Worm (Caenorhabditis elegans) whole organism, L4 larva: ENCODE measurements around the gene nhr-142.
A peak's percentile ranks its signal among the peaks of the same experiment; 100 is the strongest.

ENCODE experiments used
- F49E8.2 ChIP-seq: sonication (generic microtip); optimal IDR thresholded peaks from 2 replicates; lab custom pipeline; 2016; ENCODE audit warnings: missing compliant biosample characterization, mild to moderate bottlenecking, missing genetic modification characterization, borderline replicate concordance
- R02D3.7 ChIP-seq: fragments of 150-350 bp; sonication (generic microtip); optimal IDR thresholded peaks from 3 replicates; lab custom pipeline; 2014; ENCODE audit warnings: missing biosample characterization, missing genetic modification characterization
- Y5F2A.4 ChIP-seq: fragments of 200-800 bp; sonication (Bioruptor generic); optimal IDR thresholded peaks from 2 replicates; lab custom pipeline; 2018; ENCODE audit warnings: mild to moderate bottlenecking, missing genetic modification characterization, missing compliant biosample characterization
- Y75B8A.6 ChIP-seq: fragments of 200-800 bp; sonication (Bioruptor generic); IDR thresholded peaks from 2 replicates; pipeline ENCODE4 v1.3.6; 2022; ENCODE audit warnings: missing genetic modification reagents, missing genetic modification characterization, missing compliant biosample characterization
- ama-1 ChIP-seq: fragments of 150-350 bp; optimal IDR thresholded peaks from 2 replicates; lab custom pipeline; 2014; ENCODE audit warnings: inconsistent platforms, mixed read lengths
- arid-1 ChIP-seq: fragments of 200-800 bp; sonication (Bioruptor generic); conservative IDR thresholded peaks from 2 replicates; pipeline ENCODE4 v1.3.6; 2022; ENCODE audit warnings: missing genetic modification reagents, missing genetic modification characterization, missing compliant biosample characterization
- ceh-20 ChIP-seq: fragments of 200-800 bp; sonication (Bioruptor generic); IDR thresholded peaks from 2 replicates; pipeline ENCODE4 v1.3.6; 2022; ENCODE audit warnings: missing genetic modification reagents, missing genetic modification characterization, missing compliant biosample characterization
- ceh-28 ChIP-seq: fragments of 150-350 bp; optimal IDR thresholded peaks from 2 replicates; lab custom pipeline; 2014; ENCODE audit warnings: missing biosample characterization, missing genetic modification reagents, missing genetic modification characterization
- ceh-82 ChIP-seq: sonication (generic microtip); optimal IDR thresholded peaks from 2 replicates; lab custom pipeline; 2017; ENCODE audit warnings: missing biosample characterization, missing genetic modification characterization
- daf-12 ChIP-seq: fragments of 150-350 bp; optimal IDR thresholded peaks from 2 replicates; lab custom pipeline; 2014; ENCODE audit warnings: missing biosample characterization, missing genetic modification reagents, missing genetic modification characterization
- daf-16 ChIP-seq, 3 experiments: sonication (generic microtip); optimal IDR thresholded peaks; 2 replicates each; lab custom pipeline; 2016 to 2017; ENCODE audit warnings: missing genetic modification characterization in 3 of 3, missing genetic modification reagents in 3 of 3, mild to moderate bottlenecking in 2 of 3, missing compliant biosample characterization in 2 of 3, missing biosample characterization in 1 of 3, moderate library complexity in 1 of 3
- dmd-6 ChIP-seq: fragments of 200-800 bp; sonication (Bioruptor generic); IDR thresholded peaks from 2 replicates; pipeline ENCODE4 v1.3.6; 2022; ENCODE audit warnings: missing genetic modification reagents, missing genetic modification characterization, missing compliant biosample characterization
- dmd-8 ChIP-seq: fragments of 200-800 bp; sonication (Bioruptor generic); IDR thresholded peaks from 2 replicates; pipeline ENCODE4 v1.3.6; 2022; ENCODE audit warnings: missing genetic modification characterization, missing compliant biosample characterization
- dmd-9 ChIP-seq: fragments of 200-800 bp; sonication (Bioruptor generic); IDR thresholded peaks from 2 replicates; pipeline ENCODE4 v1.3.6; 2022; ENCODE audit warnings: missing genetic modification reagents, missing genetic modification characterization, missing compliant biosample characterization
- dve-1 ChIP-seq: sonication (generic microtip); optimal IDR thresholded peaks from 2 replicates; lab custom pipeline; 2017; ENCODE audit warnings: antibody characterized with exemption, mild to moderate bottlenecking, missing genetic modification characterization, missing compliant biosample characterization; ENCODE audit not compliant: insufficient read depth
- fkh-10 ChIP-seq: fragments of 150-350 bp; optimal IDR thresholded peaks from 2 replicates; lab custom pipeline; 2014; ENCODE audit warnings: missing biosample characterization, missing genetic modification reagents, missing genetic modification characterization
- hlh-11 ChIP-seq: fragments of 200-800 bp; sonication (Bioruptor generic); optimal IDR thresholded peaks from 2 replicates; lab custom pipeline; 2018; ENCODE audit warnings: mild to moderate bottlenecking, missing genetic modification characterization, missing compliant biosample characterization
- hlh-30 ChIP-seq: sonication (generic microtip); optimal IDR thresholded peaks from 2 replicates; lab custom pipeline; 2017; ENCODE audit warnings: antibody characterized with exemption, mild to moderate bottlenecking, missing genetic modification characterization, missing compliant biosample characterization; ENCODE audit not compliant: insufficient read depth
- lin-1 ChIP-seq: fragments of 200-800 bp; sonication (Bioruptor generic); IDR thresholded peaks from 2 replicates; pipeline ENCODE4 v1.3.6; 2022; ENCODE audit warnings: missing genetic modification reagents, missing genetic modification characterization, missing compliant biosample characterization
- mdl-1 ChIP-seq, 2 experiments: fragments of 150-350 bp in 1 of 2; sonication (generic microtip) in 1 of 2; optimal IDR thresholded peaks; 2 replicates each; lab custom pipeline; 2014 to 2017; ENCODE audit warnings: missing biosample characterization in 2 of 2, missing genetic modification characterization in 2 of 2
- mdt-29 ChIP-seq: fragments of 200-800 bp; sonication (Bioruptor generic); IDR thresholded peaks from 2 replicates; pipeline ENCODE4 v1.3.6; 2022; ENCODE audit warnings: missing genetic modification reagents, missing genetic modification characterization, missing compliant biosample characterization
- mep-1 ChIP-seq: fragments of 150-350 bp; sonication (generic microtip); optimal IDR thresholded peaks from 3 replicates; lab custom pipeline; 2014; ENCODE audit warnings: missing biosample characterization, missing genetic modification characterization
- mes-2 ChIP-seq: sonication (generic microtip); optimal IDR thresholded peaks from 2 replicates; lab custom pipeline; 2016; ENCODE audit warnings: missing genotype, mild to moderate bottlenecking, missing genetic modification characterization, missing compliant biosample characterization; ENCODE audit not compliant: poor library complexity, severe bottlenecking
- mxl-3 ChIP-seq: fragments of 200-800 bp; sonication (Bioruptor generic); optimal IDR thresholded peaks from 2 replicates; lab custom pipeline; 2018; ENCODE audit warnings: mild to moderate bottlenecking, missing genetic modification characterization, missing compliant biosample characterization
- nhr-102 ChIP-seq: sonication (generic microtip); optimal IDR thresholded peaks from 2 replicates; lab custom pipeline; 2016; ENCODE audit warnings: mild to moderate bottlenecking, missing genetic modification characterization, moderate library complexity, missing compliant biosample characterization
- nhr-11 ChIP-seq: fragments of 150-350 bp; optimal IDR thresholded peaks from 2 replicates; lab custom pipeline; 2014; ENCODE audit warnings: missing biosample characterization, missing genetic modification characterization
- nhr-25 ChIP-seq: sonication (generic microtip); optimal IDR thresholded peaks from 2 replicates; lab custom pipeline; 2017; ENCODE audit warnings: missing genetic modification characterization, mild to moderate bottlenecking, missing compliant biosample characterization, antibody characterized with exemption, moderate library complexity, borderline replicate concordance; ENCODE audit not compliant: insufficient read depth
- nhr-28 ChIP-seq: fragments of 150-350 bp; optimal IDR thresholded peaks from 2 replicates; lab custom pipeline; 2014; ENCODE audit warnings: missing biosample characterization, missing genetic modification characterization
- nhr-42 ChIP-seq: fragments of 200-800 bp; sonication (Bioruptor generic); IDR thresholded peaks from 2 replicates; pipeline ENCODE4 v1.3.6; 2022; ENCODE audit warnings: missing genetic modification characterization, missing compliant biosample characterization
- nhr-48 ChIP-seq: sonication (generic microtip); optimal IDR thresholded peaks from 2 replicates; lab custom pipeline; 2016; ENCODE audit warnings: mild to moderate bottlenecking, missing genetic modification characterization, missing compliant biosample characterization
- nhr-76 ChIP-seq: fragments of 150-350 bp; optimal IDR thresholded peaks from 2 replicates; lab custom pipeline; 2014; ENCODE audit warnings: missing biosample characterization, missing genetic modification characterization
- nhr-77 ChIP-seq: fragments of 150-350 bp; optimal IDR thresholded peaks from 2 replicates; lab custom pipeline; 2014; ENCODE audit warnings: missing biosample characterization, missing genetic modification characterization
- php-3 ChIP-seq: fragments of 200-800 bp; sonication (Bioruptor generic); IDR thresholded peaks from 2 replicates; pipeline ENCODE4 v1.3.6; 2022; ENCODE audit warnings: missing genetic modification reagents, missing genetic modification characterization, missing compliant biosample characterization
- saeg-2 ChIP-seq: fragments of 200-800 bp; sonication (Bioruptor generic); IDR thresholded peaks from 2 replicates; pipeline ENCODE4 v1.3.6; 2022; ENCODE audit warnings: missing genetic modification reagents, missing genetic modification characterization, missing compliant biosample characterization
- snpc-4 ChIP-seq: fragments of 150-350 bp; optimal IDR thresholded peaks from 2 replicates; lab custom pipeline; 2014; ENCODE audit warnings: missing biosample characterization, missing genetic modification characterization
- tag-97 ChIP-seq: fragments of 200-800 bp; sonication (Bioruptor generic); IDR thresholded peaks from 2 replicates; pipeline ENCODE4 v1.3.6; 2022; ENCODE audit warnings: missing genetic modification characterization, missing compliant biosample characterization
- tra-1 ChIP-seq: fragments of 200-800 bp; sonication (Bioruptor generic); IDR thresholded peaks from 2 replicates; pipeline ENCODE4 v1.3.6; 2022; ENCODE audit warnings: missing genetic modification reagents, missing genetic modification characterization, missing compliant biosample characterization
- unc-62 ChIP-seq, 3 experiments: fragments of 150-350 bp in 1 of 3; sonication (generic microtip); optimal IDR thresholded peaks in 2 of 3; peaks in 1 of 3; 1 replicate in 1 of 3; 2 replicates in 2 of 3; lab custom pipeline; 2014 to 2017; ENCODE audit warnings: missing biosample characterization in 3 of 3, missing genetic modification characterization in 3 of 3, missing genetic modification reagents in 3 of 3, missing genotype in 1 of 3
- zfp-2 ChIP-seq: sonication (generic microtip); optimal IDR thresholded peaks from 2 replicates; lab custom pipeline; 2016; ENCODE audit warnings: mild to moderate bottlenecking, missing genetic modification characterization, missing compliant biosample characterization
- zip-11 ChIP-seq: fragments of 200-800 bp; sonication (Bioruptor generic); IDR thresholded peaks from 2 replicates; pipeline ENCODE4 v1.3.6; 2022; ENCODE audit warnings: missing genetic modification characterization, missing compliant biosample characterization

Gene nhr-142

ce11 chrV:5819903-5820302 lies 29.6 kb upstream of the nhr-142 start (continued):
- no peak for TF ChIP-seq Y5F2A.4 (GFP tag; lab: Kevin White, UChicago)
- no peak for TF ChIP-seq unc-62 (GFP tag; optimal IDR thresholded peaks at IDR 0.05 in 1 of 2; lab: Kevin White, UChicago)
- no peak for TF ChIP-seq unc-62 (tag; optimal IDR thresholded peaks at IDR 0.05; lab: Kevin White, UChicago)
- TF ChIP-seq daf-12: no peak
- no peak for TF ChIP-seq dmd-9
- TF ChIP-seq hlh-11: peak; percentile 32
- TF ChIP-seq mes-2 (tag; lab: Kevin White, UChicago): no peak
- no peak for TF ChIP-seq tra-1 (GFP tag; lab: Robert Waterston, UW)
- TF ChIP-seq zfp-2 (tag; lab: Kevin White, UChicago): no peak
- no peak for TF ChIP-seq nhr-25 (tag; lab: Kevin White, UChicago)
- no peak for TF ChIP-seq zip-11 (GFP tag; lab: Robert Waterston, UW)
- TF ChIP-seq nhr-102: no peak
- no peak for TF ChIP-seq ceh-28 (tag; lab: Kevin White, UChicago)
- TF ChIP-seq ama-1: no peak
- TF ChIP-seq daf-16 (GFP tag; optimal IDR thresholded peaks at IDR 0.05; lab: Kevin White, UChicago): no peak
- TF ChIP-seq daf-16 (tag; optimal IDR thresholded peaks at IDR 0.05; lab: Kevin White, UChicago): peak; percentile 69
- TF ChIP-seq mep-1 (tag; lab: Kevin White, UChicago): no peak
- TF ChIP-seq nhr-42 (GFP tag; lab: Robert Waterston, UW): no peak
- no peak for TF ChIP-seq ceh-20 (GFP tag; lab: Robert Waterston, UW)
- TF ChIP-seq nhr-28 (tag; lab: Kevin White, UChicago): peak; percentile 40
- no peak for TF ChIP-seq snpc-4 (tag; lab: Kevin White, UChicago)
- TF ChIP-seq mdt-29 (GFP tag; lab: Robert Waterston, UW): no peak
- TF ChIP-seq, all 104 proteins: peak for 8

- peak in 1 of 2 experiments; percentile 16 for TF ChIP-seq mdl-1 (tag; optimal IDR thresholded peaks at IDR 0.05; lab: Kevin White, UChicago)
- peak; percentile 13 for TF ChIP-seq mxl-3 (GFP tag; lab: Kevin White, UChicago)
- TF ChIP-seq nhr-11: no peak
- TF ChIP-seq daf-16 (GFP tag; optimal IDR thresholded peaks at IDR 0.05; lab: Kevin White, UChicago): no peak
- peak; percentile 7 for TF ChIP-seq daf-16 (tag; optimal IDR thresholded peaks at IDR 0.05; lab: Kevin White, UChicago)
- TF ChIP-seq nhr-76 (tag; lab: Kevin White, UChicago): no peak
- no peak for TF ChIP-seq fkh-10 (GFP tag; lab: Kevin White, UChicago)
- TF ChIP-seq unc-62 (GFP tag; optimal IDR thresholded peaks at IDR 0.05 in 1 of 2; lab: Kevin White, UChicago): peak in 1 of 2 experiments; percentile 90
- TF ChIP-seq unc-62 (tag; optimal IDR thresholded peaks at IDR 0.05; lab: Kevin White, UChicago): no peak
- peak; percentile 54; the same call in 1 of the 2 replicates for TF ChIP-seq lin-1
- peak; percentile 68 for TF ChIP-seq nhr-28 (tag; lab: Kevin White, UChicago)
- peak; percentile 21 for TF ChIP-seq hlh-30 (tag; lab: Kevin White, UChicago)
- no peak for TF ChIP-seq tra-1 (GFP tag; lab: Robert Waterston, UW)
- TF ChIP-seq nhr-102: no peak
- peak; percentile 57 for TF ChIP-seq hlh-11
- TF ChIP-seq Y75B8A.6 (GFP tag; lab: Robert Waterston, UW): no peak
- TF ChIP-seq saeg-2 (GFP tag; lab: Robert Waterston, UW): no peak
- TF ChIP-seq arid-1 (GFP tag; lab: Robert Waterston, UW): no peak
- TF ChIP-seq dmd-8 (GFP tag; lab: Robert Waterston, UW): no peak
- TF ChIP-seq R02D3.7: no peak
- TF ChIP-seq ceh-82 (tag; lab: Kevin White, UChicago): no peak
- no peak for TF ChIP-seq php-3 (GFP tag; lab: Robert Waterston, UW)
- TF ChIP-seq nhr-48 (tag; lab: Kevin White, UChicago): peak; percentile 49
- no peak for TF ChIP-seq snpc-4 (tag; lab: Kevin White, UChicago)
- no peak for TF ChIP-seq tag-97 (GFP tag; lab: Robert Waterston, UW)
- TF ChIP-seq dmd-6 (GFP tag; lab: Robert Waterston, UW): peak; percentile 90
- TF ChIP-seq F49E8.2: no peak
- no peak for TF ChIP-seq zip-11 (GFP tag; lab: Robert Waterston, UW)
- TF ChIP-seq dve-1: peak; percentile 44
- no peak for TF ChIP-seq nhr-77 (tag; lab: Kevin White, UChicago)
- TF ChIP-seq, all 104 proteins: peak for 11
Observed at ce11 chrV:5816470-5817061, 26.2 kb upstream of the nhr-142 start.
